Fruit fly (Drosophila melanogaster) whole organism, embryonic: Measurements from ENCODE around the gene retm.

ENCODE experiments used
- Bgb ChIP-seq: fragments of 200-800 bp; sonication (Bioruptor generic); IDR thresholded peaks from 2 replicates; pipeline ENCODE4 v1.3.6; 2022; ENCODE audit warnings: missing biosample characterization, missing genetic modification characterization; ENCODE audit not compliant: partially characterized antibody
- Blimp-1 ChIP-seq: fragments of 200-800 bp; sonication (Bioruptor generic); optimal IDR thresholded peaks from 3 replicates; lab custom pipeline; 2018; ENCODE audit warnings: missing biosample characterization, missing genetic modification characterization, mild to moderate bottlenecking, moderate library complexity, missing genetic modification reagents
- Bteb2 ChIP-seq: fragments of 200-800 bp; sonication (Bioruptor generic); optimal IDR thresholded peaks from 2 replicates; lab custom pipeline; 2016; ENCODE audit warnings: missing biosample characterization, missing genetic modification characterization
- CG11696 ChIP-seq: fragments of 200-800 bp; sonication (Bioruptor generic); IDR thresholded peaks from 2 replicates; pipeline ENCODE4 v1.3.6; 2022; ENCODE audit warnings: missing biosample characterization, missing genetic modification characterization
- CG12155 ChIP-seq: fragments of 200-800 bp; sonication (Bioruptor generic); optimal IDR thresholded peaks from 3 replicates; lab custom pipeline; 2016; ENCODE audit warnings: missing biosample characterization, missing genetic modification characterization
- CG13287 ChIP-seq: fragments of 200-800 bp; sonication (Bioruptor generic); IDR thresholded peaks from 2 replicates; pipeline ENCODE4 v1.3.6; 2022; ENCODE audit warnings: missing biosample characterization, missing genetic modification characterization; ENCODE audit not compliant: partially characterized antibody
- CG14014 ChIP-seq: fragments of 200-800 bp; sonication (Bioruptor generic); IDR thresholded peaks from 2 replicates; pipeline ENCODE4 v1.3.6; 2022; ENCODE audit warnings: missing biosample characterization, missing genetic modification characterization
- CG14965 ChIP-seq: fragments of 200-800 bp; sonication (Bioruptor generic); optimal IDR thresholded peaks from 2 replicates; lab custom pipeline; 2016; ENCODE audit warnings: missing biosample characterization, missing genetic modification characterization, borderline replicate concordance
- CG16779 ChIP-seq: fragments of 200-800 bp; sonication (Bioruptor generic); IDR thresholded peaks from 2 replicates; pipeline ENCODE4 v1.3.6; 2022; ENCODE audit warnings: missing biosample characterization, missing genetic modification characterization
- CG17829 ChIP-seq: fragments of 200-800 bp; optimal IDR thresholded peaks from 2 replicates; lab custom pipeline; 2019; ENCODE audit warnings: missing biosample characterization, mild to moderate bottlenecking, missing genetic modification characterization, moderate library complexity
- CG18262 ChIP-seq: fragments of 200-800 bp; optimal IDR thresholded peaks from 3 replicates; lab custom pipeline; 2019; ENCODE audit warnings: missing biosample characterization, mild to moderate bottlenecking, missing genetic modification characterization, moderate library complexity
- CG18619 ChIP-seq: fragments of 200-800 bp; sonication (Bioruptor generic); optimal IDR thresholded peaks from 3 replicates; lab custom pipeline; 2017; ENCODE audit warnings: missing biosample characterization, mild to moderate bottlenecking, missing genetic modification characterization
- CG2199 ChIP-seq: fragments of 200-800 bp; sonication (Bioruptor generic); IDR thresholded peaks from 3 replicates; pipeline ENCODE4 v1.3.6; 2022; ENCODE audit warnings: missing biosample characterization, missing genetic modification characterization
- CG2678 ChIP-seq: fragments of 200-800 bp; sonication (Bioruptor generic); optimal IDR thresholded peaks from 3 replicates; lab custom pipeline; 2019; ENCODE audit warnings: missing biosample characterization, mild to moderate bottlenecking, missing genetic modification characterization, moderate library complexity
- CG2712 ChIP-seq: fragments of 200-800 bp; optimal IDR thresholded peaks from 3 replicates; lab custom pipeline; 2019; ENCODE audit warnings: missing biosample characterization, mild to moderate bottlenecking, missing genetic modification characterization, moderate library complexity
- CG3407 ChIP-seq: fragments of 200-800 bp; sonication (Bioruptor generic); optimal IDR thresholded peaks from 2 replicates; lab custom pipeline; 2018; ENCODE audit warnings: missing biosample characterization, mild to moderate bottlenecking, missing genetic modification characterization
- CG5180 ChIP-seq: fragments of 200-800 bp; sonication (Bioruptor generic); optimal IDR thresholded peaks from 3 replicates; lab custom pipeline; 2017; ENCODE audit warnings: missing biosample characterization, missing genetic modification characterization, mild to moderate bottlenecking, moderate library complexity, missing genetic modification reagents
- CG7839 ChIP-seq: fragments of 200-800 bp; sonication (Bioruptor generic); optimal IDR thresholded peaks from 3 replicates; lab custom pipeline; 2018; ENCODE audit warnings: missing biosample characterization, mild to moderate bottlenecking, missing genetic modification characterization, moderate library complexity
- CG8290 ChIP-seq, 3 experiments: fragments of 200-800 bp; sonication (Bioruptor generic); optimal IDR thresholded peaks; 2 replicates each; lab custom pipeline; 2016 to 2019; ENCODE audit warnings: missing biosample characterization in 3 of 3, missing genetic modification characterization in 3 of 3, mild to moderate bottlenecking in 2 of 3, moderate library complexity in 1 of 3
- CG8388 ChIP-seq: fragments of 200-800 bp; sonication (Bioruptor generic); optimal IDR thresholded peaks from 2 replicates; lab custom pipeline; 2019; ENCODE audit warnings: missing biosample characterization, mild to moderate bottlenecking, missing genetic modification characterization, moderate library complexity
- CG8765 ChIP-seq: fragments of 200-800 bp; sonication (Bioruptor generic); IDR thresholded peaks from 2 replicates; pipeline ENCODE4 v1.3.6; 2022; ENCODE audit warnings: missing biosample characterization, missing genetic modification characterization
- Fer1 ChIP-seq: fragments of 200-800 bp; sonication (Bioruptor generic); optimal IDR thresholded peaks from 2 replicates; lab custom pipeline; 2017; ENCODE audit warnings: missing biosample characterization, mild to moderate bottlenecking, missing genetic modification characterization
- HmgZ ChIP-seq: fragments of 200-800 bp; sonication (Bioruptor generic); optimal IDR thresholded peaks from 2 replicates; lab custom pipeline; 2018; ENCODE audit warnings: missing biosample characterization, mild to moderate bottlenecking, missing genetic modification characterization
- Lpt ChIP-seq: fragments of >200 bp; optimal IDR thresholded peaks from 2 replicates; lab custom pipeline; 2018; ENCODE audit warnings: missing biosample characterization, missing genetic modification characterization
- NC2β ChIP-seq: fragments of 200-800 bp; sonication (Bioruptor generic); optimal IDR thresholded peaks from 2 replicates; lab custom pipeline; 2016; ENCODE audit warnings: missing biosample characterization, missing genetic modification characterization
- NFAT ChIP-seq: fragments of 200-800 bp; sonication (Bioruptor generic); IDR thresholded peaks from 2 replicates; pipeline ENCODE4 v1.3.6; 2022; ENCODE audit warnings: missing biosample characterization, missing genetic modification characterization
- Usf ChIP-seq: fragments of 200-800 bp; sonication (Bioruptor generic); optimal IDR thresholded peaks from 2 replicates; lab custom pipeline; 2017; ENCODE audit warnings: missing genotype, missing biosample characterization, missing genetic modification characterization
- ase ChIP-seq: fragments of 200-800 bp; sonication (Bioruptor generic); IDR thresholded peaks from 3 replicates; pipeline ENCODE4 v1.3.6; 2022; ENCODE audit warnings: missing biosample characterization, missing genetic modification characterization
- cg ChIP-seq: fragments of 200-800 bp; sonication (Bioruptor generic); optimal IDR thresholded peaks from 3 replicates; lab custom pipeline; 2019; ENCODE audit warnings: missing biosample characterization, mild to moderate bottlenecking, missing genetic modification characterization, moderate library complexity
- chinmo ChIP-seq: fragments of 200-800 bp; sonication (Bioruptor generic); IDR thresholded peaks from 4 replicates; pipeline ENCODE4 v1.3.6; 2022; ENCODE audit warnings: missing biosample characterization, missing genetic modification characterization; ENCODE audit not compliant: partially characterized antibody
- chm ChIP-seq: fragments of 200-800 bp; sonication (Bioruptor generic); IDR thresholded peaks from 2 replicates; pipeline ENCODE4 v1.3.6; 2022; ENCODE audit warnings: missing biosample characterization, missing genetic modification characterization
- crol ChIP-seq: fragments of 200-800 bp; sonication (Bioruptor generic); IDR thresholded peaks from 2 replicates; pipeline ENCODE4 v1.3.6; 2022; ENCODE audit warnings: missing biosample characterization, missing genetic modification characterization
- dmrt11E ChIP-seq: fragments of 200-800 bp; sonication (Bioruptor generic); optimal IDR thresholded peaks from 3 replicates; lab custom pipeline; 2018; ENCODE audit warnings: missing biosample characterization, mild to moderate bottlenecking, missing genetic modification characterization, moderate library complexity
- fd64A ChIP-seq: fragments of 200-800 bp; sonication (Bioruptor generic); optimal IDR thresholded peaks from 3 replicates; lab custom pipeline; 2018; ENCODE audit warnings: missing biosample characterization, mild to moderate bottlenecking, missing genetic modification characterization
- hbn ChIP-seq: fragments of 200-800 bp; sonication (Bioruptor generic); IDR thresholded peaks from 2 replicates; pipeline ENCODE4 v1.3.6; 2022; ENCODE audit warnings: missing biosample characterization, missing genetic modification characterization; ENCODE audit not compliant: partially characterized antibody
- lmd ChIP-seq: fragments of 200-800 bp; sonication (Bioruptor generic); IDR thresholded peaks from 2 replicates; pipeline ENCODE4 v1.3.6; 2022; ENCODE audit warnings: missing biosample characterization, missing genetic modification characterization
- mirr ChIP-seq: fragments of 200-800 bp; sonication (Bioruptor generic); optimal IDR thresholded peaks from 3 replicates; lab custom pipeline; 2018; ENCODE audit warnings: missing biosample characterization, mild to moderate bottlenecking, missing genetic modification characterization
- slbo ChIP-seq: fragments of 200-800 bp; sonication (Bioruptor generic); IDR thresholded peaks from 2 replicates; pipeline ENCODE4 v1.3.6; 2022; ENCODE audit warnings: missing biosample characterization, missing genetic modification characterization
- sob ChIP-seq: fragments of 200-800 bp; sonication (Bioruptor generic); IDR thresholded peaks from 2 replicates; pipeline ENCODE4 v1.3.6; 2022; ENCODE audit warnings: missing biosample characterization, missing genetic modification characterization
- tio ChIP-seq: fragments of 200-800 bp; sonication (Bioruptor generic); optimal IDR thresholded peaks from 2 replicates; lab custom pipeline; 2017; ENCODE audit warnings: missing biosample characterization, missing genetic modification characterization, inconsistent platforms
- tna ChIP-seq: fragments of 200-800 bp; sonication (Bioruptor generic); IDR thresholded peaks from 2 replicates; pipeline ENCODE4 v1.3.6; 2022; ENCODE audit warnings: missing biosample characterization, missing genetic modification characterization; ENCODE audit not compliant: partially characterized antibody
- unpg ChIP-seq: fragments of 200-800 bp; sonication (Bioruptor generic); optimal IDR thresholded peaks from 3 replicates; lab custom pipeline; 2018; ENCODE audit warnings: missing biosample characterization, mild to moderate bottlenecking, missing genetic modification characterization, moderate library complexity
- usp ChIP-seq: fragments of >200 bp; optimal IDR thresholded peaks from 2 replicates; lab custom pipeline; 2017; ENCODE audit warnings: missing biosample characterization, missing genetic modification characterization

The retm gene

dm6 chr2L:6473076-6474037 lies 17.6 kb upstream of the retm start, which contains the start of gene mmy (continued):
- TF ChIP-seq CG2712 (tag; lab: Kevin White, UChicago) (peak; percentile 74), crol (GFP tag; lab: Robert Waterston, UW) (no peak), dmrt11E (tag; lab: Kevin White, UChicago) (no peak), Blimp-1 (GFP tag; lab: Kevin White, UChicago) (peak; percentile 43)

- TF ChIP-seq Lpt (GFP tag; lab: Kevin White, UChicago), result no peak
- TF ChIP-seq CG18619 (GFP tag; lab: Kevin White, UChicago), result no peak
- TF ChIP-seq sob (GFP tag; lab: Robert Waterston, UW), result 0 out of 2 replicates have a peak, but pooled peaks have one; percentile 5
- TF ChIP-seq ase (GFP tag; lab: Robert Waterston, UW), result no peak
- TF ChIP-seq CG14965 (GFP tag; lab: Kevin White, UChicago), result no peak
- TF ChIP-seq NC2β (GFP tag; lab: Kevin White, UChicago), result no peak
- TF ChIP-seq usp, result no peak
- TF ChIP-seq CG18262 (tag; lab: Kevin White, UChicago), result peak; percentile 10
- TF ChIP-seq Usf (GFP tag; lab: Kevin White, UChicago), result no peak
- peak; percentile 22; the same call in 1 of the 2 replicates for TF ChIP-seq CG14014
- TF ChIP-seq CG17829 (tag; lab: Kevin White, UChicago), result peak; percentile 6
- TF ChIP-seq CG13287 (GFP tag; lab: Robert Waterston, UW), result peak; percentile 38; the same call in 1 of the 2 replicates
- TF ChIP-seq CG8388 (GFP tag; lab: Kevin White, UChicago), result no peak
- no peak for TF ChIP-seq CG3407 (GFP tag; lab: Kevin White, UChicago)
- peak; percentile 75; the same call in 1 of the 3 replicates for TF ChIP-seq CG2199 (GFP tag; lab: Robert Waterston, UW)
- TF ChIP-seq fd64A (GFP tag; lab: Kevin White, UChicago), result no peak
- TF ChIP-seq hbn (GFP tag; lab: Robert Waterston, UW), result no peak
- TF ChIP-seq lmd, result 0 out of 2 replicates have a peak, but pooled peaks have one; percentile 14
- no peak; the same call in 1 of the 2 replicates for TF ChIP-seq tna
- no peak for TF ChIP-seq CG11696 (GFP tag; lab: Robert Waterston, UW)
- no peak for TF ChIP-seq CG16779 (GFP tag; lab: Robert Waterston, UW)
- no peak for TF ChIP-seq CG8290 (GFP tag; optimal IDR thresholded peaks at IDR 0.05; lab: Kevin White, UChicago)
- TF ChIP-seq CG8290 (tag; optimal IDR thresholded peaks at IDR 0.05; lab: Kevin White, UChicago), result no peak
- TF ChIP-seq CG5180 (GFP tag; lab: Kevin White, UChicago), result peak; percentile 34
- TF ChIP-seq HmgZ (tag; lab: Kevin White, UChicago), result no peak
- TF ChIP-seq CG7839 (tag; lab: Kevin White, UChicago), result peak; percentile 47
- TF ChIP-seq CG8765 (GFP tag; lab: Robert Waterston, UW), result no peak
- TF ChIP-seq NFAT, result 0 out of 2 replicates have a peak, but pooled peaks have one; percentile 33
- no peak for TF ChIP-seq Fer1 (GFP tag; lab: Kevin White, UChicago)
- peak; percentile 60 for TF ChIP-seq CG2678 (tag; lab: Kevin White, UChicago)
- peak; percentile 36 for TF ChIP-seq mirr (GFP tag; lab: Kevin White, UChicago)
- peak; percentile 31; the same call in 1 of the 2 replicates for TF ChIP-seq Bgb (GFP tag; lab: Robert Waterston, UW)
- TF ChIP-seq cg (GFP tag; lab: Kevin White, UChicago), result peak; percentile 20
- no peak for TF ChIP-seq chm
- TF ChIP-seq unpg (GFP tag; lab: Kevin White, UChicago), result peak; percentile 5
- TF ChIP-seq CG12155, result no peak
- TF ChIP-seq Bteb2 (GFP tag; lab: Kevin White, UChicago), result no peak
- peak; percentile 18 for TF ChIP-seq tio (GFP tag; lab: Kevin White, UChicago)
- peak; percentile 78; the same call in 2 of the 4 replicates for TF ChIP-seq chinmo
- 0 out of 2 replicates have a peak, but pooled peaks have one; percentile 8 for TF ChIP-seq slbo (GFP tag; lab: Robert Waterston, UW)
These were observed 16.4 kb upstream of the retm start for dm6 chr2L:6471978-6472776.
